Fruit fly (Drosophila melanogaster) whole organism, pupa: ENCODE results near the gene lectin-28C.

Experiments used
- CG10348 ChIP-seq: fragments of 200-800 bp; sonication (Bioruptor generic); IDR thresholded peaks from 2 replicates; pipeline ENCODE4 v1.3.6; 2022; ENCODE audit warnings: missing biosample characterization, missing genetic modification characterization
- CG12605 ChIP-seq: fragments of 200-800 bp; sonication (Bioruptor generic); IDR thresholded peaks from 2 replicates; pipeline ENCODE4 v1.3.6; 2022; ENCODE audit warnings: missing biosample characterization, missing genetic modification characterization
- CG13204 ChIP-seq: fragments of 200-800 bp; sonication (Bioruptor generic); optimal IDR thresholded peaks from 2 replicates; lab custom pipeline; 2018; ENCODE audit warnings: missing biosample characterization, mild to moderate bottlenecking, missing genetic modification characterization, moderate library complexity
- CG14655 ChIP-seq: fragments of 200-800 bp; sonication (Bioruptor generic); optimal IDR thresholded peaks from 3 replicates; lab custom pipeline; 2017; ENCODE audit warnings: mild to moderate bottlenecking, missing biosample characterization, missing genetic modification reagents, missing genetic modification characterization
- CG15710 ChIP-seq: fragments of 200-800 bp; sonication (Bioruptor generic); optimal IDR thresholded peaks from 2 replicates; lab custom pipeline; 2018; ENCODE audit warnings: missing biosample characterization, mild to moderate bottlenecking, missing genetic modification characterization, moderate library complexity
- CG17806 ChIP-seq: fragments of 200-800 bp; sonication (Bioruptor generic); optimal IDR thresholded peaks from 2 replicates; lab custom pipeline; 2018; ENCODE audit warnings: missing biosample characterization, mild to moderate bottlenecking, missing genetic modification characterization, moderate library complexity
- CG32121 ChIP-seq: fragments of 200-800 bp; sonication (Bioruptor generic); IDR thresholded peaks from 2 replicates; pipeline ENCODE4 v1.3.6; 2022; ENCODE audit warnings: missing biosample characterization, missing genetic modification characterization
- CG34367 ChIP-seq: fragments of 200-800 bp; sonication (Bioruptor generic); optimal IDR thresholded peaks from 2 replicates; lab custom pipeline; 2018; ENCODE audit warnings: missing biosample characterization, mild to moderate bottlenecking, missing genetic modification characterization
- CG4496 ChIP-seq: fragments of 200-800 bp; sonication (Bioruptor generic); IDR thresholded peaks from 3 replicates; pipeline ENCODE4 v1.3.6; 2022; ENCODE audit warnings: missing biosample characterization, missing genetic modification characterization
- CG8159 ChIP-seq: fragments of 200-800 bp; sonication (Bioruptor generic); optimal IDR thresholded peaks from 3 replicates; lab custom pipeline; 2018; ENCODE audit warnings: missing biosample characterization, mild to moderate bottlenecking, missing genetic modification characterization, moderate library complexity
- CG8301 ChIP-seq: fragments of 200-800 bp; sonication (Bioruptor generic); optimal IDR thresholded peaks from 2 replicates; lab custom pipeline; 2018; ENCODE audit warnings: missing biosample characterization, mild to moderate bottlenecking, missing genetic modification characterization
- CG9948 ChIP-seq: fragments of 200-800 bp; sonication (Bioruptor generic); optimal IDR thresholded peaks from 2 replicates; lab custom pipeline; 2018; ENCODE audit warnings: missing biosample characterization, mild to moderate bottlenecking, missing genetic modification characterization, moderate library complexity
- D1 ChIP-seq: fragments of 200-800 bp; sonication (Bioruptor generic); optimal IDR thresholded peaks from 2 replicates; lab custom pipeline; 2018; ENCODE audit warnings: missing biosample characterization, mild to moderate bottlenecking, missing genetic modification characterization, moderate library complexity
- EcR ChIP-seq: fragments of 200-800 bp; sonication (Bioruptor generic); optimal IDR thresholded peaks from 3 replicates; lab custom pipeline; 2019; ENCODE audit warnings: missing biosample characterization, missing genetic modification characterization, mild to moderate bottlenecking, moderate library complexity, missing genetic modification reagents
- Ets98B ChIP-seq: fragments of 200-800 bp; sonication (Bioruptor generic); IDR thresholded peaks from 2 replicates; pipeline ENCODE4 v1.3.6; 2022; ENCODE audit warnings: missing biosample characterization, missing genetic modification characterization
- Pif1A ChIP-seq: fragments of 200-800 bp; sonication (Bioruptor generic); optimal IDR thresholded peaks from 3 replicates; lab custom pipeline; 2016; ENCODE audit warnings: missing biosample characterization, missing genetic modification characterization
- Pif1B ChIP-seq: fragments of 200-800 bp; sonication (Bioruptor generic); optimal IDR thresholded peaks from 3 replicates; lab custom pipeline; 2016; ENCODE audit warnings: missing biosample characterization, missing genetic modification characterization
- Snoo ChIP-seq: fragments of 200-800 bp; sonication (Bioruptor generic); optimal IDR thresholded peaks from 3 replicates; lab custom pipeline; 2017; ENCODE audit warnings: missing biosample characterization, mild to moderate bottlenecking, missing genetic modification characterization, inconsistent platforms
- fd96Ca ChIP-seq: fragments of 200-800 bp; sonication (Bioruptor generic); IDR thresholded peaks from 3 replicates; pipeline ENCODE4 v1.3.6; 2022; ENCODE audit warnings: missing biosample characterization, missing genetic modification characterization
- gl ChIP-seq: fragments of 200-800 bp; sonication (Bioruptor generic); optimal IDR thresholded peaks from 2 replicates; lab custom pipeline; 2018; ENCODE audit warnings: missing biosample characterization, mild to moderate bottlenecking, missing genetic modification characterization
- rn ChIP-seq: fragments of 200-800 bp; sonication (Bioruptor generic); IDR thresholded peaks from 2 replicates; pipeline ENCODE4 v1.3.6; 2022; ENCODE audit warnings: missing biosample characterization, missing genetic modification characterization

Gene lectin-28C

dm6 chr2L:7868608-7869007 is 11.7 kb downstream of the lectin-28C start:
- no peak for TF ChIP-seq CG13204 (GFP tag; lab: Kevin White, UChicago)
- no peak for TF ChIP-seq Snoo (tag; lab: Kevin White, UChicago)
- TF ChIP-seq fd96Ca (GFP tag; lab: Robert Waterston, UW), result no peak; the same call in 2 of the 3 replicates
- peak; percentile 63 for TF ChIP-seq CG9948 (tag; lab: Kevin White, UChicago)
- peak; percentile 35 for TF ChIP-seq CG14655 (GFP tag; lab: Kevin White, UChicago)
- TF ChIP-seq CG8159, result peak; percentile 58
- peak; percentile 21 for TF ChIP-seq CG8301 (tag; lab: Kevin White, UChicago)
- TF ChIP-seq CG34367 (tag; lab: Kevin White, UChicago), result peak; percentile 37
- peak; percentile 17 for TF ChIP-seq Pif1A (GFP tag; lab: Kevin White, UChicago)
- 0 out of 3 replicates have a peak, but pooled peaks have one; percentile 50 for TF ChIP-seq CG4496
- TF ChIP-seq CG10348 (GFP tag; lab: Robert Waterston, UW), result no peak
- TF ChIP-seq CG15710 (tag; lab: Kevin White, UChicago), result peak; percentile 8
- no peak for TF ChIP-seq gl (tag; lab: Kevin White, UChicago)
- TF ChIP-seq CG12605 (GFP tag; lab: Robert Waterston, UW), result no peak
- peak; percentile 64 for TF ChIP-seq CG17806 (tag; lab: Kevin White, UChicago)
- TF ChIP-seq Ets98B (GFP tag; lab: Robert Waterston, UW), result no peak

DNA sequence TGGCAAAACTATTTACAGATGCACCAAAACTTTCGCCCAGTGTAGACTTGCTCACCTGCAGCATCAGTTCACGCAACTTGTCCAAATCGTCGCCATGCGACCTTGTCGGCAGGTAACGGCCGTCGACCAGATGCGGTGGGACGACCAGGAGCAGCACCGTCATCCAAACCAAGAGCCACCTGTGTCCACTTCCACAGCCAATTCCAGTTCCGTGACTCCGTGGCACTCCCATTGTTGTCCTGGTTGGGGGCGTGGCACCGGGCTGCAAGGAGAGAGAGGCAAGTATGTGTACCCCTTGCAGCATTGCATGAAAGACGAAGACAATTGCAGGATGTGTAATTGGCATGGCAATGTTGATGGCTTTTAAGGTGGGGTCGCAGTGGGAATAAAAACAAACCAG is 13.3 kb downstream of the lectin-28C start:
- TF ChIP-seq CG32121, result no peak
- TF ChIP-seq EcR (GFP tag; lab: Kevin White, UChicago), result peak; percentile 70
- no peak for TF ChIP-seq CG9948 (tag; lab: Kevin White, UChicago)
- TF ChIP-seq CG34367 (tag; lab: Kevin White, UChicago), result no peak
- TF ChIP-seq fd96Ca (GFP tag; lab: Robert Waterston, UW), result 0 out of 3 replicates have a peak, but pooled peaks have one; percentile 17
- no peak for TF ChIP-seq Pif1B
- no peak for TF ChIP-seq Ets98B (GFP tag; lab: Robert Waterston, UW)
- TF ChIP-seq CG17806 (tag; lab: Kevin White, UChicago), result no peak
- TF ChIP-seq gl (tag; lab: Kevin White, UChicago), result no peak
- TF ChIP-seq CG4496, result no peak; the same call in 2 of the 3 replicates
- no peak for TF ChIP-seq Pif1A (GFP tag; lab: Kevin White, UChicago)

DNA sequence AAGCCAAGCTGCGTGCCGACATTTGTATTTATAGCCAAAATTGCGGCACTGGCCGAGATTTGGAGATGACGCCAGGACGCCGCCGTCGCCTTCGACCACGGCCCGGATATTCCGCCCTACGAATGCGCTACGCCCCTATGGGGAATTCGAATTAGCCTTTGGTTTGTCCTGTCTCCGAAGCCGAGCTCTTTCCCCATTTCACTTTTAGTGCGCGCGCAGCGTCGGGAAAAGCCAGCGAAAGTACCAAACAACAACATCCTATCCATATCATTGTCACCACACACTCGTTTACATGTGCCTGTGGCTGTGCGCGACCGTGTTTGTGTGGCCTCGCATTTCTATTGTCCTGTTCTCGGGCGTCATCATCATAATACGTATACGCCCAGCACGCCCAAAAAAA is 14.5 kb downstream of the lectin-28C start, which contains the start of gene Proc:
Proc (minus strand) TSS at position 101 of the 400 bp plus-strand sequence.
- TF ChIP-seq CG4496 (0 out of 3 replicates have a peak, but pooled peaks have one; percentile 15), CG32121 (no peak), CG10348 (GFP tag; lab: Robert Waterston, UW) (no peak), CG17806 (tag; lab: Kevin White, UChicago) (no peak), fd96Ca (GFP tag; lab: Robert Waterston, UW) (peak; percentile 24; the same call in 1 of the 3 replicates), EcR (GFP tag; lab: Kevin White, UChicago) (no peak)
- TF ChIP-seq, all 21 proteins: peak for 2

dm6 chr2L:7871821-7872524 is 15.1 kb downstream of the lectin-28C start:
- TF ChIP-seq fd96Ca (GFP tag; lab: Robert Waterston, UW) (no peak), CG13204 (GFP tag; lab: Kevin White, UChicago) (no peak), CG10348 (GFP tag; lab: Robert Waterston, UW) (no peak), rn (no peak), CG14655 (GFP tag; lab: Kevin White, UChicago) (peak; percentile 60), Pif1A (GFP tag; lab: Kevin White, UChicago) (peak; percentile 14), CG12605 (GFP tag; lab: Robert Waterston, UW) (0 out of 2 replicates have a peak, but pooled peaks have one; percentile 13), Pif1B (no peak), CG8159 (peak; percentile 43), CG9948 (tag; lab: Kevin White, UChicago) (peak; percentile 50), Ets98B (GFP tag; lab: Robert Waterston, UW) (no peak), CG4496 (0 out of 3 replicates have a peak, but pooled peaks have one; percentile 10), CG15710 (tag; lab: Kevin White, UChicago) (peak; percentile 19), Snoo (tag; lab: Kevin White, UChicago) (no peak), CG32121 (0 out of 2 replicates have a peak, but pooled peaks have one; percentile 15), CG34367 (tag; lab: Kevin White, UChicago) (no peak), CG17806 (tag; lab: Kevin White, UChicago) (peak; percentile 29), D1 (tag; lab: Kevin White, UChicago) (no peak), gl (tag; lab: Kevin White, UChicago) (no peak), EcR (GFP tag; lab: Kevin White, UChicago) (no peak), CG8301 (tag; lab: Kevin White, UChicago) (peak; percentile 57)

DNA sequence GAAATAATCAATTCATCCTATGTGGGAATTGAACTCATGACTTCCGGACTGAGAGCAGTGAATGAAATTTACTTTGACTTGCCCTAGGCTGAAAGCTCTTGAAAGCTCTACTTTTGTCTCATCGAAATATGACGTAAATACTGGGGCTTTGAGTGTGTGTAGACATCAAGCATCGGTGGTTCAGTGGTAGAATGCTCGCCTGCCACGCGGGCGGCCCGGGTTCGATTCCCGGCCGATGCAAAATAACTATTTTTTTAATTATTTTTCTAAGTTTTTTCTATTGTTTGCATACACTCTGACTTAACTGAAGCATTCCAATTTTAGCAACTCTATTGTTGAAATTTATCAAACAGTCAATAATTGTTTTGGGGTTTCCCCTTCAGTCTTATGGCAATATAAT is 15.8 kb downstream of the lectin-28C start:
- TF ChIP-seq Ets98B (GFP tag; lab: Robert Waterston, UW) (peak; percentile 37; the same call in 1 of the 2 replicates), gl (tag; lab: Kevin White, UChicago) (no peak), D1 (tag; lab: Kevin White, UChicago) (no peak), CG34367 (tag; lab: Kevin White, UChicago) (no peak)

- no peak for TF ChIP-seq rn
- peak; percentile 40 for TF ChIP-seq CG17806 (tag; lab: Kevin White, UChicago)
- peak; percentile 26 for TF ChIP-seq CG15710 (tag; lab: Kevin White, UChicago)
- 0 out of 3 replicates have a peak, but pooled peaks have one; percentile 17 for TF ChIP-seq CG4496
- no peak for TF ChIP-seq EcR (GFP tag; lab: Kevin White, UChicago)
- no peak for TF ChIP-seq CG8301 (tag; lab: Kevin White, UChicago)
- peak; percentile 12 for TF ChIP-seq Pif1B
- peak; percentile 14 for TF ChIP-seq CG9948 (tag; lab: Kevin White, UChicago)
- TF ChIP-seq CG14655 (GFP tag; lab: Kevin White, UChicago), result no peak
- peak; percentile 43 for TF ChIP-seq CG8159
- TF ChIP-seq Snoo (tag; lab: Kevin White, UChicago), result peak; percentile 37
- TF ChIP-seq fd96Ca (GFP tag; lab: Robert Waterston, UW), result no peak
- peak; percentile 39 for TF ChIP-seq Pif1A (GFP tag; lab: Kevin White, UChicago)
- TF ChIP-seq Ets98B (GFP tag; lab: Robert Waterston, UW), result no peak
Observed at dm6 chr2L:7875676-7876075, 18.8 kb downstream of the lectin-28C start.
